Worm (Caenorhabditis elegans): ENCODE measurements around the gene ergi-2.

DNA sequence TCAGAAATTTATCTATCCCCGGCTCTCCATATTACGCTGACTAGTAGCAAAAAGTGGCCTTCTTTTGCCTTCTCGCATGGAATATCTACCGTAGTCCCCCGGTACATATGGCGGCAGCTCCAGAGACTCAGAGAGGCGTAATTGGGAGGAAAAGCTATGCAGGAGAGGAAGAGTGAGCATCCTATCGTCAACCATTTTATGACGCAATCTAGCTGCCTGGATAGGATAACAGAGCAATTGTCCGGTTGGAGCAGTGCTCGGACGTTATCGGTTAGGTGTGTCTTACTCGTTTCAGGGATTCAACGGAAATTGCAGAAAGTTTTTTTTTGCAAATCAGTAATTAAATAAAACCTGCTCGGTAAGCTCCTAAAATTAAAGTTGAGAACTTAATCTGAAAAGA, 49.9 kb downstream of the ergi-2 start:
- TF ChIP-seq tbx-2 (tag; optimal IDR thresholded peaks at IDR 0.05): no peak
- no peak for TF ChIP-seq unc-55 (GFP tag; optimal IDR thresholded peaks at IDR 0.05)
- no peak for TF ChIP-seq ama-1 (optimal IDR thresholded peaks at IDR 0.05)
- no peak for TF ChIP-seq pha-4 (tag; optimal IDR thresholded peaks at IDR 0.05)
- no peak for TF ChIP-seq ceh-24 (tag; optimal IDR thresholded peaks at IDR 0.05)
- TF ChIP-seq dve-1 (tag; optimal IDR thresholded peaks at IDR 0.05): no peak
- no peak for TF ChIP-seq ceh-31 (tag; optimal IDR thresholded peaks at IDR 0.05)
- no peak for TF ChIP-seq npax-4 (tag; optimal IDR thresholded peaks at IDR 0.05)
- no peak for TF ChIP-seq gmeb-2 (tag; optimal IDR thresholded peaks at IDR 0.05)
- no peak for TF ChIP-seq pqm-1 (tag; optimal IDR thresholded peaks at IDR 0.05)
- no peak for TF ChIP-seq elt-4 (tag; optimal IDR thresholded peaks at IDR 0.05)
- no peak for TF ChIP-seq F13H6.1 (tag; optimal IDR thresholded peaks at IDR 0.05)
- TF ChIP-seq ets-4 (tag; optimal IDR thresholded peaks at IDR 0.05): no peak

Data from whole organism, late embryonic.